Fruit fly (Drosophila melanogaster) whole organism, embryonic: ENCODE data around the gene CG43233.

Experiments used
- ATbp ChIP-seq: fragments of 200-800 bp; sonication (Bioruptor generic); optimal IDR thresholded peaks from 2 replicates; lab custom pipeline; 2017; ENCODE audit warnings: missing biosample characterization, mild to moderate bottlenecking, missing genetic modification characterization, missing genetic modification reagents
- Adf1 ChIP-seq: fragments of 200-800 bp; sonication (Bioruptor generic); IDR thresholded peaks from 2 replicates; pipeline ENCODE4 v1.3.6; 2022; ENCODE audit warnings: missing biosample characterization, missing genetic modification characterization
- Bgb ChIP-seq: fragments of 200-800 bp; sonication (Bioruptor generic); IDR thresholded peaks from 2 replicates; pipeline ENCODE4 v1.3.6; 2022; ENCODE audit warnings: missing biosample characterization, missing genetic modification characterization; ENCODE audit not compliant: partially characterized antibody
- CG10565 ChIP-seq: fragments of 200-800 bp; sonication (Bioruptor generic); optimal IDR thresholded peaks from 3 replicates; lab custom pipeline; 2016; ENCODE audit warnings: missing biosample characterization, mild to moderate bottlenecking, missing genetic modification characterization
- CG12659 ChIP-seq: fragments of 200-800 bp; sonication (Bioruptor generic); optimal IDR thresholded peaks from 3 replicates; lab custom pipeline; 2017; ENCODE audit warnings: mild to moderate bottlenecking, missing biosample characterization, missing genetic modification reagents, missing genetic modification characterization
- CG13123 ChIP-seq: fragments of 200-800 bp; sonication (Bioruptor generic); optimal IDR thresholded peaks from 2 replicates; lab custom pipeline; 2016; ENCODE audit warnings: missing biosample characterization, missing genetic modification characterization
- CG13287 ChIP-seq: fragments of 200-800 bp; sonication (Bioruptor generic); IDR thresholded peaks from 2 replicates; pipeline ENCODE4 v1.3.6; 2022; ENCODE audit warnings: missing biosample characterization, missing genetic modification characterization; ENCODE audit not compliant: partially characterized antibody
- CG1603 ChIP-seq: fragments of 200-800 bp; sonication (Bioruptor generic); optimal IDR thresholded peaks from 2 replicates; lab custom pipeline; 2019; ENCODE audit warnings: missing biosample characterization, mild to moderate bottlenecking, missing genetic modification characterization, moderate library complexity
- CG16813 ChIP-seq: fragments of 200-800 bp; sonication (Bioruptor generic); IDR thresholded peaks from 3 replicates; pipeline ENCODE4 v1.3.6; 2022; ENCODE audit warnings: missing biosample characterization, missing genetic modification characterization; ENCODE audit not compliant: partially characterized antibody
- CG18764 ChIP-seq: fragments of 200-800 bp; sonication (Bioruptor generic); optimal IDR thresholded peaks from 3 replicates; lab custom pipeline; 2016; ENCODE audit warnings: missing biosample characterization, missing genetic modification characterization
- CG5953 ChIP-seq: fragments of 200-800 bp; sonication (Bioruptor generic); IDR thresholded peaks from 2 replicates; pipeline ENCODE4 v1.3.6; 2022; ENCODE audit warnings: missing biosample characterization, missing genetic modification characterization
- CG7271 ChIP-seq: fragments of 200-800 bp; sonication (Bioruptor generic); optimal IDR thresholded peaks from 2 replicates; lab custom pipeline; 2018; ENCODE audit warnings: missing biosample characterization, mild to moderate bottlenecking, missing genetic modification characterization, moderate library complexity
- CG7963 ChIP-seq: fragments of 200-800 bp; sonication (Bioruptor generic); IDR thresholded peaks from 3 replicates; pipeline ENCODE4 v1.3.6; 2022; ENCODE audit warnings: missing biosample characterization, missing genetic modification characterization; ENCODE audit not compliant: partially characterized antibody
- CG8290 ChIP-seq, 3 experiments: fragments of 200-800 bp; sonication (Bioruptor generic); optimal IDR thresholded peaks; 2 replicates each; lab custom pipeline; 2016 to 2019; ENCODE audit warnings: missing biosample characterization in 3 of 3, missing genetic modification characterization in 3 of 3, mild to moderate bottlenecking in 2 of 3, moderate library complexity in 1 of 3
- CG8388 ChIP-seq: fragments of 200-800 bp; sonication (Bioruptor generic); optimal IDR thresholded peaks from 2 replicates; lab custom pipeline; 2019; ENCODE audit warnings: missing biosample characterization, mild to moderate bottlenecking, missing genetic modification characterization, moderate library complexity
- CTCF ChIP-seq: fragments of 200-800 bp; sonication (Bioruptor generic); optimal IDR thresholded peaks from 2 replicates; lab custom pipeline; 2017; ENCODE audit warnings: missing biosample characterization, mild to moderate bottlenecking, missing genetic modification characterization, moderate library complexity
- D ChIP-seq, 2 experiments: fragments of 200-800 bp in 1 of 2; fragments of >200 bp in 1 of 2; sonication (Bioruptor generic) in 1 of 2; optimal IDR thresholded peaks; 2 replicates in 1 of 2; 3 replicates in 1 of 2; lab custom pipeline; 2017; ENCODE audit warnings: mild to moderate bottlenecking in 1 of 2, missing biosample characterization in 1 of 2, missing genetic modification characterization in 1 of 2, missing genetic modification reagents in 1 of 2
- Drgx ChIP-seq: fragments of 200-800 bp; sonication (Bioruptor generic); IDR thresholded peaks from 2 replicates; pipeline ENCODE4 v1.3.6; 2022; ENCODE audit warnings: missing biosample characterization, missing genetic modification characterization
- ERR ChIP-seq: fragments of 200-800 bp; sonication (Bioruptor generic); optimal IDR thresholded peaks from 2 replicates; lab custom pipeline; 2016; ENCODE audit warnings: missing biosample characterization, missing genetic modification characterization
- HLHmδ ChIP-seq: fragments of 200-800 bp; sonication (Bioruptor generic); optimal IDR thresholded peaks from 2 replicates; lab custom pipeline; 2018; ENCODE audit warnings: missing biosample characterization, mild to moderate bottlenecking, missing genetic modification characterization, moderate library complexity
- Hey ChIP-seq: fragments of 200-800 bp; sonication (Bioruptor generic); optimal IDR thresholded peaks from 3 replicates; lab custom pipeline; 2018; ENCODE audit warnings: missing biosample characterization, mild to moderate bottlenecking, missing genetic modification characterization
- Lhr ChIP-seq: fragments of 200-800 bp; sonication (Bioruptor generic); optimal IDR thresholded peaks from 3 replicates; lab custom pipeline; 2017; ENCODE audit warnings: mild to moderate bottlenecking, missing biosample characterization, missing genetic modification reagents, missing genetic modification characterization
- Lim3 ChIP-seq: fragments of 200-800 bp; sonication (Bioruptor generic); IDR thresholded peaks from 2 replicates; pipeline ENCODE4 v1.3.6; 2022; ENCODE audit warnings: missing biosample characterization, missing genetic modification characterization
- Med ChIP-seq: fragments of 200-800 bp; sonication (Bioruptor generic); peaks from one replicate; lab custom pipeline; 2016; ENCODE audit warnings: missing biosample characterization, missing genetic modification characterization, mild to moderate bottlenecking, inconsistent platforms, moderate library complexity
- NC2β ChIP-seq: fragments of 200-800 bp; sonication (Bioruptor generic); optimal IDR thresholded peaks from 2 replicates; lab custom pipeline; 2016; ENCODE audit warnings: missing biosample characterization, missing genetic modification characterization
- Opbp ChIP-seq: fragments of 200-800 bp; sonication (Bioruptor generic); IDR thresholded peaks from 3 replicates; pipeline ENCODE4 v1.3.6; 2022; ENCODE audit warnings: missing biosample characterization, missing genetic modification characterization; ENCODE audit not compliant: partially characterized antibody
- Rfx ChIP-seq: fragments of 200-800 bp; sonication (Bioruptor generic); IDR thresholded peaks from 2 replicates; pipeline ENCODE4 v1.3.6; 2022; ENCODE audit warnings: missing biosample characterization, missing genetic modification characterization
- Side ChIP-seq: fragments of 200-800 bp; sonication (Bioruptor generic); optimal IDR thresholded peaks from 2 replicates; lab custom pipeline; 2016; ENCODE audit warnings: missing biosample characterization, missing genetic modification characterization
- Sin3A ChIP-seq: fragments of >200 bp; optimal IDR thresholded peaks from 2 replicates; lab custom pipeline; 2018
- YL-1 ChIP-seq: fragments of 200-800 bp; sonication (Bioruptor generic); optimal IDR thresholded peaks from 3 replicates; lab custom pipeline; 2017; ENCODE audit warnings: missing biosample characterization, mild to moderate bottlenecking, missing genetic modification characterization
- bbx ChIP-seq: fragments of 200-800 bp; sonication (Bioruptor generic); IDR thresholded peaks from 2 replicates; pipeline ENCODE4 v1.3.6; 2022; ENCODE audit warnings: missing biosample characterization, missing genetic modification characterization; ENCODE audit not compliant: partially characterized antibody
- cg ChIP-seq: fragments of 200-800 bp; sonication (Bioruptor generic); optimal IDR thresholded peaks from 3 replicates; lab custom pipeline; 2019; ENCODE audit warnings: missing biosample characterization, mild to moderate bottlenecking, missing genetic modification characterization, moderate library complexity
- dimm ChIP-seq: fragments of 200-800 bp; sonication (Bioruptor generic); IDR thresholded peaks from 2 replicates; pipeline ENCODE4 v1.3.6; 2022; ENCODE audit warnings: missing biosample characterization, missing genetic modification characterization
- gsb ChIP-seq: fragments of 200-800 bp; sonication (Bioruptor generic); IDR thresholded peaks from 2 replicates; pipeline ENCODE4 v1.3.6; 2022; ENCODE audit warnings: missing biosample characterization, missing genetic modification characterization
- h ChIP-seq: fragments of >200 bp; optimal IDR thresholded peaks from 2 replicates; lab custom pipeline; 2017
- inv ChIP-seq: fragments of 200-800 bp; sonication (Bioruptor generic); IDR thresholded peaks from 2 replicates; pipeline ENCODE4 v1.3.6; 2022; ENCODE audit warnings: missing biosample characterization, missing genetic modification characterization; ENCODE audit not compliant: partially characterized antibody
- ken ChIP-seq: fragments of 200-800 bp; sonication (Bioruptor generic); IDR thresholded peaks from 3 replicates; pipeline ENCODE4 v1.3.6; 2022; ENCODE audit warnings: missing biosample characterization, missing genetic modification characterization
- klu ChIP-seq: fragments of 200-800 bp; sonication (Bioruptor generic); IDR thresholded peaks from 2 replicates; pipeline ENCODE4 v1.3.6; 2022; ENCODE audit warnings: missing biosample characterization, missing genetic modification characterization
- lmd ChIP-seq: fragments of 200-800 bp; sonication (Bioruptor generic); IDR thresholded peaks from 2 replicates; pipeline ENCODE4 v1.3.6; 2022; ENCODE audit warnings: missing biosample characterization, missing genetic modification characterization
- luna ChIP-seq: fragments of 200-800 bp; sonication (Bioruptor generic); optimal IDR thresholded peaks from 2 replicates; lab custom pipeline; 2016; ENCODE audit warnings: missing biosample characterization, missing genetic modification characterization
- rib ChIP-seq: fragments of 200-800 bp; sonication (Bioruptor generic); IDR thresholded peaks from 2 replicates; pipeline ENCODE4 v1.3.6; 2022; ENCODE audit warnings: missing biosample characterization, missing genetic modification characterization
- sens ChIP-seq: fragments of 200-800 bp; sonication (Bioruptor generic); peaks from one replicate; lab custom pipeline; 2016; ENCODE audit warnings: missing biosample characterization, missing genetic modification characterization
- sens-2 ChIP-seq: fragments of 200-800 bp; sonication (Bioruptor generic); IDR thresholded peaks from 2 replicates; pipeline ENCODE4 v1.3.6; 2022; ENCODE audit warnings: missing biosample characterization, missing genetic modification characterization
- sisA ChIP-seq: fragments of 200-800 bp; sonication (Bioruptor generic); IDR thresholded peaks from 2 replicates; pipeline ENCODE4 v1.3.6; 2022; ENCODE audit warnings: missing biosample characterization, missing genetic modification characterization
- sna ChIP-seq: fragments of 200-800 bp; sonication (Bioruptor generic); IDR thresholded peaks from 2 replicates; pipeline ENCODE4 v1.3.6; 2022; ENCODE audit warnings: missing biosample characterization, missing genetic modification characterization; ENCODE audit not compliant: partially characterized antibody
- sug ChIP-seq: fragments of 200-800 bp; optimal IDR thresholded peaks from 2 replicates; lab custom pipeline; 2019; ENCODE audit warnings: missing biosample characterization, mild to moderate bottlenecking, missing genetic modification characterization, moderate library complexity
- tna ChIP-seq: fragments of 200-800 bp; sonication (Bioruptor generic); IDR thresholded peaks from 2 replicates; pipeline ENCODE4 v1.3.6; 2022; ENCODE audit warnings: missing biosample characterization, missing genetic modification characterization; ENCODE audit not compliant: partially characterized antibody
- zen ChIP-seq: fragments of 200-800 bp; sonication (Bioruptor generic); optimal IDR thresholded peaks from 3 replicates; lab custom pipeline; 2018; ENCODE audit warnings: missing biosample characterization, mild to moderate bottlenecking, missing genetic modification characterization, moderate library complexity

The CG43233 gene

DNA sequence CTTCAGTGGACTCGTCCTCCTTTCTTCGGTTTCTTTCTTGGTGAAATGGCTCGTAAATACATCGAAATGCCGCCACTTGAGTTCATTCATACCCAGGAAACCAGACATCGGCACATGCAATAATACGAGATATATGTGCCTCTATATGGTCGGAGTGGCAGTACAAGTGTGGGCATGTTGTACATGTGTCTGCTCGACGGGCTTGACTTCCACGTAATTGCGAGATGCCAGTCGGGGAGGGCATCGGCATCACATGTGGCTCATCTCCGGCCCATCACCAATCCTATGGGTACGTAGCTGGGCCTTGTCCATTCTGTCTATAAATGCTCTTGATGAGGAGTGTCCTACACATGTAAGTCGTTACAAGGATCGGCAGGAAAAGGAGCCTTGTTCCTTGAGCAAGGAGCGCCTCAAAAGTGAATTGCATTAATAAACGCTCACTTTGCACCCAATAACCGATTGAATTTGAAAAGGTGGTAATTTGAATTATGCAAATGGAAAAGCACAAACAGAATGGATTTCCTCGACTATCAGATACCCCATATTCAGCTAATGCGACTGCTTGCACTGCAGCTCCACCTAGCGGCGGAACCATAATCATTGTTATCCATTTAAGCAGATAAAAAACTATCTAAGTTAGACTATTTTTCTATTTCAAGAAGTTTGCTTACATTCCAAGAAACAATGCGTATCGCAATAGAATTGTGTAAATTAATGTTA, 8.1 kb upstream of the CG43233 start (continued):
- peak; percentile 9; the same call in 2 of the 3 replicates for TF ChIP-seq Opbp (GFP tag; lab: Robert Waterston, UW)
- TF ChIP-seq klu: no peak
- no peak for TF ChIP-seq Lhr (GFP tag; lab: Kevin White, UChicago)
- peak; percentile 35; the same call in 1 of the 3 replicates for TF ChIP-seq CG7963 (GFP tag; lab: Robert Waterston, UW)
- TF ChIP-seq YL-1 (GFP tag; lab: Kevin White, UChicago): no peak
- no peak for TF ChIP-seq CG12659 (GFP tag; lab: Kevin White, UChicago)
- peak; percentile 76 for TF ChIP-seq CTCF (GFP tag; lab: Kevin White, UChicago)
- peak; percentile 62 for TF ChIP-seq CG16813 (GFP tag; lab: Robert Waterston, UW)
- TF ChIP-seq CG13287 (GFP tag; lab: Robert Waterston, UW): no peak

DNA sequence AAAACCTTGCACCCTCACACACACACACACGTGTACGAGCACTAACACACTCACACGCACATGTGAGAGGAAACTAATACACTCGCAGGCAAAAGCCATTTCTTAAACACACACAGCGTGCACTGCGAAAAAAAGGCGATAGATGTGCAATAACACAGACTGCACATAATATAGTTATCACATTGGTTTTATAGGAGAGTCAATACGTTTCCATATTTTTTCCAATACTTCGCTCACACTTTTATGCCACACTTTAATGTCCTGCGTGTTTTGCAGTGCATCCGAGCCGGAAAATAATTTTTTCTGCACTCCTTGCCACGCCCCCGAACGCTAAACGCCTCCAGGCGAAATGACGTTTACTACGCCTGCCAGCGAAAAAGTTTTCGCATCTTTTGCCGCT, 6.5 kb upstream of the CG43233 start:
- TF ChIP-seq HLHmδ (GFP tag; lab: Kevin White, UChicago): no peak
- TF ChIP-seq sens (GFP tag; lab: Kevin White, UChicago): peak; percentile 28
- no peak for TF ChIP-seq sug (tag; lab: Kevin White, UChicago)
- TF ChIP-seq Drgx (GFP tag; lab: Robert Waterston, UW): peak; percentile 59
- TF ChIP-seq ATbp: no peak
- TF ChIP-seq Med (GFP tag; lab: Kevin White, UChicago): peak; percentile 29
- no peak for TF ChIP-seq lmd (GFP tag; lab: Robert Waterston, UW)
- TF ChIP-seq CG8290 (GFP tag; optimal IDR thresholded peaks at IDR 0.05; lab: Kevin White, UChicago): no peak
- peak in 1 of 2 experiments; percentile 4 for TF ChIP-seq CG8290 (tag; optimal IDR thresholded peaks at IDR 0.05; lab: Kevin White, UChicago)
- no peak for TF ChIP-seq Sin3A (lab: Kevin White, UChicago)
- no peak for TF ChIP-seq CG13123 (GFP tag; lab: Kevin White, UChicago)
- TF ChIP-seq gsb (GFP tag; lab: Robert Waterston, UW): no peak
- no peak for TF ChIP-seq Adf1 (GFP tag; lab: Robert Waterston, UW)
- TF ChIP-seq CG7271: no peak
- TF ChIP-seq zen (tag; lab: Kevin White, UChicago): no peak
- TF ChIP-seq ken (GFP tag; lab: Robert Waterston, UW): no peak
- TF ChIP-seq h (lab: Kevin White, UChicago): no peak
- no peak for TF ChIP-seq Hey (tag; lab: Kevin White, UChicago)
- TF ChIP-seq sisA (GFP tag; lab: Robert Waterston, UW): peak; percentile 38; the same call in 1 of the 2 replicates
- TF ChIP-seq cg: peak; percentile 9
- no peak for TF ChIP-seq tna (GFP tag; lab: Robert Waterston, UW)
- no peak for TF ChIP-seq rib (GFP tag; lab: Robert Waterston, UW)
- no peak for TF ChIP-seq dimm
- TF ChIP-seq inv (GFP tag; lab: Robert Waterston, UW): no peak
- 0 out of 2 replicates have a peak, but pooled peaks have one; percentile 18 for TF ChIP-seq CG5953 (GFP tag; lab: Robert Waterston, UW)
- TF ChIP-seq sna: no peak
- peak; percentile 26 for TF ChIP-seq CG1603 (tag; lab: Kevin White, UChicago)
- no peak for TF ChIP-seq Bgb
- no peak for TF ChIP-seq Lim3 (GFP tag; lab: Robert Waterston, UW)
- TF ChIP-seq Rfx: no peak
- no peak for TF ChIP-seq D (optimal IDR thresholded peaks at IDR 0.05; lab: Kevin White, UChicago)
- no peak for TF ChIP-seq D (GFP tag; optimal IDR thresholded peaks at IDR 0.05; lab: Kevin White, UChicago)
- no peak for TF ChIP-seq bbx
- TF ChIP-seq Side (GFP tag; lab: Kevin White, UChicago): no peak
- TF ChIP-seq ERR (GFP tag; lab: Kevin White, UChicago): no peak
- no peak for TF ChIP-seq sens-2 (GFP tag; lab: Robert Waterston, UW)
- TF ChIP-seq luna (GFP tag; lab: Kevin White, UChicago): no peak
- no peak for TF ChIP-seq CG10565 (GFP tag; lab: Kevin White, UChicago)
- no peak for TF ChIP-seq CG18764 (GFP tag; lab: Kevin White, UChicago)
- TF ChIP-seq CG8388: no peak
- no peak for TF ChIP-seq NC2β (GFP tag; lab: Kevin White, UChicago)
